Worm (Caenorhabditis elegans) whole organism, late embryonic: ENCODE data around the gene srbc-55.

Experiments used
- C38D4.7 ChIP-seq: fragments of 200-800 bp; sonication (Bioruptor generic); optimal IDR thresholded peaks from 2 replicates; lab custom pipeline; 2018; ENCODE audit warnings: mild to moderate bottlenecking, missing genetic modification characterization, moderate library complexity, missing compliant biosample characterization
- K02D7.2 ChIP-seq: sonication (generic microtip); optimal IDR thresholded peaks from 2 replicates; lab custom pipeline; 2017; ENCODE audit warnings: mild to moderate bottlenecking, missing genetic modification characterization, missing compliant biosample characterization
- K09A11.1 ChIP-seq: sonication (generic microtip); optimal IDR thresholded peaks from 2 replicates; lab custom pipeline; 2017; ENCODE audit warnings: antibody characterized with exemption, mild to moderate bottlenecking, missing genetic modification characterization, missing compliant biosample characterization; ENCODE audit not compliant: insufficient read depth
- ahr-1 ChIP-seq: sonication (generic microtip); optimal IDR thresholded peaks from 2 replicates; lab custom pipeline; 2016; ENCODE audit warnings: missing genetic modification characterization, missing compliant biosample characterization
- ceh-14 ChIP-seq: sonication (generic microtip); optimal IDR thresholded peaks from 2 replicates; lab custom pipeline; 2016; ENCODE audit warnings: missing genotype, missing genetic modification characterization, missing compliant biosample characterization
- ceh-24 ChIP-seq: sonication (generic microtip); optimal IDR thresholded peaks from 2 replicates; lab custom pipeline; 2016; ENCODE audit warnings: mild to moderate bottlenecking, missing genetic modification characterization, missing compliant biosample characterization
- ceh-31 ChIP-seq: sonication (generic microtip); optimal IDR thresholded peaks from 2 replicates; lab custom pipeline; 2016; ENCODE audit warnings: missing genetic modification characterization, missing compliant biosample characterization
- ceh-34 ChIP-seq: sonication (generic microtip); optimal IDR thresholded peaks from 2 replicates; lab custom pipeline; 2016; ENCODE audit warnings: mild to moderate bottlenecking, missing genetic modification characterization, missing compliant biosample characterization
- ceh-48 ChIP-seq: sonication (generic microtip); optimal IDR thresholded peaks from 2 replicates; lab custom pipeline; 2016; ENCODE audit warnings: missing genetic modification characterization, inconsistent platforms, missing compliant biosample characterization
- ceh-6 ChIP-seq: fragments of 200-800 bp; sonication (Bioruptor generic); optimal IDR thresholded peaks from 2 replicates; lab custom pipeline; 2018; ENCODE audit warnings: mild to moderate bottlenecking, missing genetic modification characterization, missing compliant biosample characterization
- dmd-4 ChIP-seq: sonication (generic microtip); optimal IDR thresholded peaks from 2 replicates; lab custom pipeline; 2016; ENCODE audit warnings: borderline replicate concordance, missing genetic modification characterization, missing compliant biosample characterization
- elt-2 ChIP-seq: sonication (generic microtip); optimal IDR thresholded peaks from 2 replicates; lab custom pipeline; 2016; ENCODE audit warnings: missing genetic modification reagents, missing genetic modification characterization, missing compliant biosample characterization
- eyg-1 ChIP-seq: sonication (generic microtip); optimal IDR thresholded peaks from 2 replicates; lab custom pipeline; 2016; ENCODE audit warnings: missing genotype, missing genetic modification characterization, missing compliant biosample characterization
- fkh-6 ChIP-seq: sonication (generic microtip); optimal IDR thresholded peaks from 2 replicates; lab custom pipeline; 2016; ENCODE audit warnings: missing genetic modification characterization, missing compliant biosample characterization
- gmeb-2 ChIP-seq: sonication (generic microtip); optimal IDR thresholded peaks from 2 replicates; lab custom pipeline; 2016; ENCODE audit warnings: missing genetic modification characterization, inconsistent platforms, missing compliant biosample characterization
- hlh-13 ChIP-seq: fragments of 200-800 bp; sonication (Bioruptor generic); optimal IDR thresholded peaks from 2 replicates; lab custom pipeline; 2018; ENCODE audit warnings: mild to moderate bottlenecking, missing genetic modification characterization, missing compliant biosample characterization
- hlh-8 ChIP-seq: sonication (generic microtip); optimal IDR thresholded peaks from 2 replicates; lab custom pipeline; 2016; ENCODE audit warnings: missing genotype, missing genetic modification characterization, missing compliant biosample characterization
- lin-11 ChIP-seq: fragments of 200-800 bp; sonication (Bioruptor generic); optimal IDR thresholded peaks from 2 replicates; lab custom pipeline; 2018; ENCODE audit warnings: mild to moderate bottlenecking, missing genetic modification characterization, missing compliant biosample characterization
- madf-2 ChIP-seq: sonication (generic microtip); optimal IDR thresholded peaks from 2 replicates; lab custom pipeline; 2017; ENCODE audit warnings: missing genetic modification characterization, missing compliant biosample characterization
- mec-3 ChIP-seq: sonication (generic microtip); optimal IDR thresholded peaks from 2 replicates; lab custom pipeline; 2016; ENCODE audit warnings: borderline replicate concordance, missing genetic modification characterization, missing compliant biosample characterization
- pax-1 ChIP-seq: fragments of 150-350 bp; optimal IDR thresholded peaks from 2 replicates; lab custom pipeline; 2014; ENCODE audit warnings: missing biosample characterization, missing genetic modification characterization
- pha-4 ChIP-seq: fragments of 150-350 bp; optimal IDR thresholded peaks from 2 replicates; lab custom pipeline; 2018; ENCODE audit warnings: missing biosample characterization, missing genetic modification reagents, missing genetic modification characterization
- pros-1 ChIP-seq: fragments of 150-350 bp; optimal IDR thresholded peaks from 2 replicates; lab custom pipeline; 2014; ENCODE audit warnings: missing biosample characterization, missing genetic modification reagents, missing genetic modification characterization
- sdc-2 ChIP-seq: sonication (generic microtip); optimal IDR thresholded peaks from 2 replicates; lab custom pipeline; 2016; ENCODE audit warnings: missing genotype, missing genetic modification characterization, missing compliant biosample characterization
- sox-2 ChIP-seq: fragments of 200-800 bp; sonication (Bioruptor generic); IDR thresholded peaks from 2 replicates; pipeline ENCODE4 v1.3.6; 2022; ENCODE audit warnings: missing genetic modification reagents, missing genetic modification characterization, missing compliant biosample characterization
- sox-4 ChIP-seq: sonication (generic microtip); optimal IDR thresholded peaks from 2 replicates; lab custom pipeline; 2017; ENCODE audit warnings: mild to moderate bottlenecking, missing genetic modification characterization, inconsistent platforms, missing compliant biosample characterization
- tbx-2 ChIP-seq: sonication (generic microtip); optimal IDR thresholded peaks from 2 replicates; lab custom pipeline; 2016; ENCODE audit warnings: missing genetic modification characterization, missing compliant biosample characterization
- tbx-7 ChIP-seq: sonication (generic microtip); optimal IDR thresholded peaks from 2 replicates; lab custom pipeline; 2016; ENCODE audit warnings: missing genotype, missing genetic modification characterization, missing compliant biosample characterization
- ttx-3 ChIP-seq: sonication (generic microtip); optimal IDR thresholded peaks from 2 replicates; lab custom pipeline; 2016; ENCODE audit warnings: missing genetic modification reagents, missing genetic modification characterization, missing compliant biosample characterization
- unc-3 ChIP-seq, 2 experiments: fragments of 200-800 bp in 1 of 2; sonication (Bioruptor generic) in 1 of 2; sonication (generic microtip) in 1 of 2; conservative IDR thresholded peaks in 1 of 2; optimal IDR thresholded peaks in 1 of 2; 2 replicates each; pipeline versions ENCODE4 v1.3.6 to Lab custom; 2016 to 2022; ENCODE audit warnings: missing compliant biosample characterization in 2 of 2, missing genetic modification characterization in 2 of 2, missing genetic modification reagents in 1 of 2
- unc-42 ChIP-seq: sonication (generic microtip); optimal IDR thresholded peaks from 2 replicates; lab custom pipeline; 2016; ENCODE audit warnings: missing genotype, missing genetic modification characterization, missing compliant biosample characterization

srbc-55 gene

ce11 chrV:15782494-15782893 is 47.3 kb downstream of the srbc-55 start, which contains the start of gene T26E4.3:
Gene T26E4.3 (plus strand): TSS chrV:15782794.
- TF ChIP-seq sdc-2 (tag; lab: Kevin White, UChicago), result no peak
- no peak for TF ChIP-seq pax-1 (tag; lab: Kevin White, UChicago)
- no peak for TF ChIP-seq madf-2 (tag; lab: Kevin White, UChicago)
- no peak for TF ChIP-seq ceh-31 (tag; lab: Kevin White, UChicago)
- TF ChIP-seq ttx-3 (tag; lab: Kevin White, UChicago), result no peak
- no peak for TF ChIP-seq K02D7.2 (tag; lab: Kevin White, UChicago)
- TF ChIP-seq unc-42 (tag; lab: Kevin White, UChicago), result no peak
- TF ChIP-seq ceh-6 (GFP tag; lab: Kevin White, UChicago), result no peak
- TF ChIP-seq sox-4 (tag; lab: Kevin White, UChicago), result no peak
- TF ChIP-seq eyg-1 (tag; lab: Kevin White, UChicago), result no peak
- TF ChIP-seq gmeb-2, result no peak
- TF ChIP-seq C38D4.7 (GFP tag; lab: Kevin White, UChicago), result no peak
- TF ChIP-seq pha-4, result no peak
- TF ChIP-seq ceh-34 (tag; lab: Kevin White, UChicago), result no peak

ce11 chrV:15781086-15781485 is 48.7 kb downstream of the srbc-55 start, which contains the start of gene T26E4.2:
Gene T26E4.2 (plus strand): TSS chrV:15781386.
- TF ChIP-seq ceh-14 (tag; lab: Kevin White, UChicago), result no peak
- TF ChIP-seq pros-1, result no peak
- no peak for TF ChIP-seq unc-3 (GFP tag; conservative IDR thresholded peaks at IDR 0.05; lab: Robert Waterston, UW)
- no peak for TF ChIP-seq unc-3 (tag; optimal IDR thresholded peaks at IDR 0.05; lab: Kevin White, UChicago)
- TF ChIP-seq K09A11.1 (tag; lab: Kevin White, UChicago), result no peak

- TF ChIP-seq tbx-2 (tag; lab: Kevin White, UChicago), result no peak
- no peak for TF ChIP-seq gmeb-2
- TF ChIP-seq fkh-6 (tag; lab: Kevin White, UChicago), result no peak
- TF ChIP-seq pha-4, result no peak
- TF ChIP-seq dmd-4 (tag; lab: Kevin White, UChicago), result no peak
- TF ChIP-seq ceh-48 (tag; lab: Kevin White, UChicago), result no peak
- no peak for TF ChIP-seq tbx-7 (tag; lab: Kevin White, UChicago)
- no peak for TF ChIP-seq mec-3 (tag; lab: Kevin White, UChicago)
- TF ChIP-seq elt-2 (tag; lab: Kevin White, UChicago), result no peak
- TF ChIP-seq hlh-8 (tag; lab: Kevin White, UChicago), result no peak
- no peak for TF ChIP-seq K09A11.1 (tag; lab: Kevin White, UChicago)
- no peak for TF ChIP-seq sox-2 (GFP tag; lab: Robert Waterston, UW)
- TF ChIP-seq ahr-1, result no peak
- no peak for TF ChIP-seq ceh-24 (tag; lab: Kevin White, UChicago)
- no peak for TF ChIP-seq madf-2 (tag; lab: Kevin White, UChicago)
- no peak for TF ChIP-seq ceh-31 (tag; lab: Kevin White, UChicago)
- TF ChIP-seq unc-42 (tag; lab: Kevin White, UChicago), result no peak
- no peak for TF ChIP-seq lin-11 (tag; lab: Kevin White, UChicago)
- TF ChIP-seq hlh-13 (GFP tag; lab: Kevin White, UChicago), result no peak
These were observed 50.6 kb downstream of the srbc-55 start, which contains the start of the genes nhr-285 and irld-52 for ce11 chrV:15779128-15779729. Gene nhr-285 (minus strand): TSS chrV:15779228. Gene irld-52 (plus strand): TSS chrV:15779679.
